Worm (Caenorhabditis elegans): ENCODE measurements around the gene exo-1.

Gene exo-1

ce11 chrIII:13423414-13423813, at the start of gene exo-1:
exo-1 (plus strand) TSS chrIII:13423514.
- TF ChIP-seq mdl-1 (tag; optimal IDR thresholded peaks at IDR 0.05): peak in 1 of 2 experiments; percentile 18
- TF ChIP-seq nhr-85 (tag): peak; percentile 71
- TF ChIP-seq ztf-11 (tag; optimal IDR thresholded peaks at IDR 0.05): peak in 1 of 2 experiments; percentile 35
- TF ChIP-seq ces-1 (GFP tag; optimal IDR thresholded peaks at IDR 0.05): no peak
- peak; percentile 95 for TF ChIP-seq C16A3.4 (tag; optimal IDR thresholded peaks at IDR 0.05)
- TF ChIP-seq snu-23 (GFP tag; optimal IDR thresholded peaks at IDR 0.05): peak; percentile 63
- peak; percentile 26 for TF ChIP-seq vab-15 (tag; optimal IDR thresholded peaks at IDR 0.05)
- TF ChIP-seq nhr-28 (tag; optimal IDR thresholded peaks at IDR 0.05): no peak
- TF ChIP-seq efl-1 (optimal IDR thresholded peaks at IDR 0.05): peak; percentile 67 to 92
- TF ChIP-seq efl-1 (GFP tag; optimal IDR thresholded peaks at IDR 0.05 in 1 of 2): peak; percentile 87 to 99
- peak in 3 of 6 experiments; percentile 40 to 89 (median 45) for TF ChIP-seq elt-3 (tag; optimal IDR thresholded peaks at IDR 0.05)
- no peak for TF ChIP-seq mab-9 (GFP tag; IDR thresholded peaks at IDR 0.05)
- no peak for TF ChIP-seq ets-5 (GFP tag; IDR thresholded peaks at IDR 0.05)
- no peak for TF ChIP-seq isw-1 (GFP tag; IDR thresholded peaks at IDR 0.05)
- TF ChIP-seq lin-13 (GFP tag; optimal IDR thresholded peaks at IDR 0.05): peak; percentile 58
- no peak for TF ChIP-seq xbp-1 (tag; optimal IDR thresholded peaks at IDR 0.05)
- no peak for TF ChIP-seq ceh-63 (GFP tag; optimal IDR thresholded peaks at IDR 0.05)
- TF ChIP-seq nhr-90 (tag; optimal IDR thresholded peaks at IDR 0.05; ENCODE audit: poor library complexity): peak; percentile 52
- TF ChIP-seq sox-4 (tag; optimal IDR thresholded peaks at IDR 0.05): no peak
- peak; percentile 86 to 91 (median 90) for TF ChIP-seq dpl-1 (GFP tag; optimal IDR thresholded peaks at IDR 0.05)
- TF ChIP-seq lin-35 (GFP tag; optimal IDR thresholded peaks at IDR 0.05): peak; percentile 83 to 98
- TF ChIP-seq aha-1 (tag; optimal IDR thresholded peaks at IDR 0.05): no peak
- TF ChIP-seq pqm-1 (tag; optimal IDR thresholded peaks at IDR 0.05): no peak
- TF ChIP-seq ceh-88 (GFP tag; IDR thresholded peaks at IDR 0.05): no peak
- TF ChIP-seq ceh-90 (tag; optimal IDR thresholded peaks at IDR 0.05): no peak
- TF ChIP-seq sup-37 (GFP tag; optimal IDR thresholded peaks at IDR 0.05): no peak
- no peak for TF ChIP-seq fkh-4 (tag; optimal IDR thresholded peaks at IDR 0.05; ENCODE audit: borderline replicate concordance)
- peak; percentile 2 for TF ChIP-seq pax-3 (tag; optimal IDR thresholded peaks at IDR 0.05)
- TF ChIP-seq nhr-71 (tag; optimal IDR thresholded peaks at IDR 0.05): peak; percentile 61
- no peak for TF ChIP-seq ama-1 (optimal IDR thresholded peaks at IDR 0.05)
- no peak for TF ChIP-seq jun-1 (tag; optimal IDR thresholded peaks at IDR 0.05)
- no peak for TF ChIP-seq elt-2 (tag; optimal IDR thresholded peaks at IDR 0.05)
- no peak for TF ChIP-seq mef-2 (tag; optimal IDR thresholded peaks at IDR 0.05)
- TF ChIP-seq snpc-4 (tag; optimal IDR thresholded peaks at IDR 0.05): no peak
- TF ChIP-seq tbx-2 (tag; optimal IDR thresholded peaks at IDR 0.05): peak; percentile 2
- no peak for TF ChIP-seq zip-4 (GFP tag; optimal IDR thresholded peaks at IDR 0.05)
- peak; percentile 77 for TF ChIP-seq unc-130 (tag; optimal IDR thresholded peaks at IDR 0.05)
- no peak for TF ChIP-seq unc-62 (GFP tag; optimal IDR thresholded peaks at IDR 0.05)
- TF ChIP-seq fkh-8 (tag; optimal IDR thresholded peaks at IDR 0.05): peak; percentile 7
- TF ChIP-seq irx-1 (tag; optimal IDR thresholded peaks at IDR 0.05): no peak
- TF ChIP-seq grh-1 (GFP tag; IDR thresholded peaks at IDR 0.05): no peak
- TF ChIP-seq nhr-20 (tag; optimal IDR thresholded peaks at IDR 0.05): peak; percentile 43
- peak; percentile 65 for TF ChIP-seq F16B12.6 (tag; optimal IDR thresholded peaks at IDR 0.05)
- peak; percentile 65 for TF ChIP-seq nhr-77 (tag; optimal IDR thresholded peaks at IDR 0.05)
- TF ChIP-seq hlh-4 (tag; optimal IDR thresholded peaks at IDR 0.05): no peak
- peak; percentile 53 for TF ChIP-seq lin-15B (tag; optimal IDR thresholded peaks at IDR 0.05)
- peak; percentile 56 for TF ChIP-seq skn-1 (tag; optimal IDR thresholded peaks at IDR 0.05)
- peak; percentile 50 for TF ChIP-seq rnt-1 (tag; optimal IDR thresholded peaks at IDR 0.05)
- TF ChIP-seq mep-1 (tag; optimal IDR thresholded peaks at IDR 0.05): peak; percentile 10
- TF ChIP-seq nhr-19 (GFP tag; conservative IDR thresholded peaks at IDR 0.05): no peak
- TF ChIP-seq nhr-47 (tag; optimal IDR thresholded peaks at IDR 0.05): peak; percentile 49
- TF ChIP-seq lsy-2 (tag; optimal IDR thresholded peaks at IDR 0.05): peak; percentile 40 to 89
- TF ChIP-seq lin-39 (tag; optimal IDR thresholded peaks at IDR 0.05): no peak
- no peak for TF ChIP-seq ceh-8 (GFP tag; optimal IDR thresholded peaks at IDR 0.05)
